Worm (Caenorhabditis elegans) whole organism, late embryonic: Measurements from ENCODE around the gene T22F3.11.

Experiments used
- T23F11.4 ChIP-seq: fragments of 200-800 bp; sonication (Bioruptor generic); optimal IDR thresholded peaks from 2 replicates; lab custom pipeline; 2018; ENCODE audit warnings: mild to moderate bottlenecking, missing genetic modification characterization, missing compliant biosample characterization
- ama-1 ChIP-seq: fragments of 150-350 bp; optimal IDR thresholded peaks from 2 replicates; lab custom pipeline; 2014
- ceh-2 ChIP-seq: sonication (generic microtip); optimal IDR thresholded peaks from 2 replicates; lab custom pipeline; 2016; ENCODE audit warnings: missing genotype, missing genetic modification characterization, missing compliant biosample characterization
- ceh-45 ChIP-seq: fragments of 200-800 bp; sonication (Bioruptor generic); IDR thresholded peaks from 2 replicates; pipeline ENCODE4 v1.3.6; 2022; ENCODE audit warnings: missing genetic modification reagents, missing genetic modification characterization, missing compliant biosample characterization
- elt-2 ChIP-seq: sonication (generic microtip); optimal IDR thresholded peaks from 2 replicates; lab custom pipeline; 2016; ENCODE audit warnings: missing genetic modification reagents, missing genetic modification characterization, missing compliant biosample characterization
- pax-1 ChIP-seq: fragments of 150-350 bp; optimal IDR thresholded peaks from 2 replicates; lab custom pipeline; 2014; ENCODE audit warnings: missing biosample characterization, missing genetic modification characterization
- pqm-1 ChIP-seq: sonication (generic microtip); optimal IDR thresholded peaks from 2 replicates; lab custom pipeline; 2016; ENCODE audit warnings: missing genetic modification characterization, missing compliant biosample characterization
- syd-9 ChIP-seq: sonication (generic microtip); optimal IDR thresholded peaks from 2 replicates; lab custom pipeline; 2016; ENCODE audit warnings: mild to moderate bottlenecking, missing genetic modification characterization, moderate library complexity, missing compliant biosample characterization
- ztf-16 ChIP-seq: sonication (generic microtip); optimal IDR thresholded peaks from 2 replicates; lab custom pipeline; 2017; ENCODE audit warnings: missing genetic modification characterization, missing compliant biosample characterization

ce11 chrV:3605325-3605724 lies 9.0 kb downstream of the T22F3.11 start, which contains the start of gene T22F3.8:
- TF ChIP-seq ceh-2 (tag; lab: Kevin White, UChicago) = no peak
- no peak for TF ChIP-seq syd-9 (tag; lab: Kevin White, UChicago)
- TF ChIP-seq elt-2 (tag; lab: Kevin White, UChicago) = no peak
- TF ChIP-seq pax-1 = no peak
- no peak for TF ChIP-seq pqm-1 (tag; lab: Kevin White, UChicago)
- no peak for TF ChIP-seq ceh-45 (GFP tag; lab: Robert Waterston, UW)
- TF ChIP-seq T23F11.4 (GFP tag; lab: Kevin White, UChicago) = no peak
- TF ChIP-seq ztf-16 (tag; lab: Kevin White, UChicago) = no peak
- TF ChIP-seq ama-1 (lab: Kevin White, UChicago) = no peak
